Worm (Caenorhabditis elegans) whole organism, young adult: ENCODE data around the gene F35B12.10.

Source experiments
- B0336.3 ChIP-seq: fragments of 200-800 bp; sonication (Bioruptor generic); IDR thresholded peaks from 2 replicates; pipeline ENCODE4 v1.3.6; 2022; ENCODE audit warnings: missing genetic modification characterization, missing compliant biosample characterization
- C06A6.2 ChIP-seq: fragments of 200-800 bp; sonication (Bioruptor generic); conservative IDR thresholded peaks from 2 replicates; pipeline ENCODE4 v1.3.6; 2022; ENCODE audit warnings: missing genetic modification characterization, missing compliant biosample characterization
- F37B4.10 ChIP-seq: fragments of 200-800 bp; sonication (Bioruptor generic); IDR thresholded peaks from 2 replicates; pipeline ENCODE4 v1.3.6; 2022; ENCODE audit warnings: missing genetic modification characterization, missing compliant biosample characterization
- F52B5.7 ChIP-seq: sonication (generic microtip); optimal IDR thresholded peaks from 2 replicates; lab custom pipeline; 2016; ENCODE audit warnings: mild to moderate bottlenecking, missing genetic modification characterization, missing compliant biosample characterization
- F57A8.1 ChIP-seq: fragments of 200-800 bp; sonication (Bioruptor generic); optimal IDR thresholded peaks from 2 replicates; lab custom pipeline; 2018; ENCODE audit warnings: mild to moderate bottlenecking, missing genetic modification characterization, moderate library complexity, missing compliant biosample characterization
- T07F8.4 ChIP-seq: sonication (generic microtip); optimal IDR thresholded peaks from 2 replicates; lab custom pipeline; 2016; ENCODE audit warnings: mild to moderate bottlenecking, missing genetic modification characterization, moderate library complexity, missing compliant biosample characterization
- Y95B8A.8 ChIP-seq: fragments of 200-800 bp; sonication (Bioruptor generic); IDR thresholded peaks from 2 replicates; pipeline ENCODE4 v1.3.6; 2022; ENCODE audit warnings: missing genetic modification reagents, missing genetic modification characterization, missing compliant biosample characterization
- atf-7 ChIP-seq: sonication (generic microtip); optimal IDR thresholded peaks from 2 replicates; lab custom pipeline; 2017; ENCODE audit warnings: mild to moderate bottlenecking, missing genetic modification characterization, missing compliant biosample characterization
- athp-1 ChIP-seq: sonication (generic microtip); optimal IDR thresholded peaks from 2 replicates; lab custom pipeline; 2017; ENCODE audit warnings: mild to moderate bottlenecking, missing genetic modification characterization, missing compliant biosample characterization
- attf-3 ChIP-seq: fragments of 200-800 bp; sonication (Bioruptor generic); conservative IDR thresholded peaks from 2 replicates; pipeline ENCODE4 v1.3.6; 2022; ENCODE audit warnings: missing genetic modification reagents, missing genetic modification characterization, missing compliant biosample characterization
- attf-5 ChIP-seq: fragments of 200-800 bp; sonication (Bioruptor generic); optimal IDR thresholded peaks from 2 replicates; lab custom pipeline; 2018; ENCODE audit warnings: mild to moderate bottlenecking, missing genetic modification characterization, missing compliant biosample characterization
- bed-2 ChIP-seq: fragments of 200-800 bp; sonication (Bioruptor generic); IDR thresholded peaks from 2 replicates; pipeline ENCODE4 v1.3.6; 2022; ENCODE audit warnings: missing genetic modification reagents, missing genetic modification characterization, missing compliant biosample characterization
- ccch-3 ChIP-seq: fragments of 200-800 bp; sonication (Bioruptor generic); optimal IDR thresholded peaks from 2 replicates; lab custom pipeline; 2018; ENCODE audit warnings: mild to moderate bottlenecking, missing genetic modification characterization, missing compliant biosample characterization
- cebp-2 ChIP-seq: fragments of 200-800 bp; sonication (Bioruptor generic); IDR thresholded peaks from 2 replicates; pipeline ENCODE4 v1.3.6; 2022; ENCODE audit warnings: missing genetic modification characterization, missing compliant biosample characterization
- ceh-58 ChIP-seq: fragments of 200-800 bp; sonication (Bioruptor generic); IDR thresholded peaks from 2 replicates; pipeline ENCODE4 v1.3.6; 2022; ENCODE audit warnings: missing genetic modification characterization, missing compliant biosample characterization
- chd-7 ChIP-seq: sonication (generic microtip); optimal IDR thresholded peaks from 2 replicates; lab custom pipeline; 2016; ENCODE audit warnings: mild to moderate bottlenecking, missing genetic modification characterization, moderate library complexity, missing compliant biosample characterization
- die-1 ChIP-seq: sonication (generic microtip); optimal IDR thresholded peaks from 2 replicates; lab custom pipeline; 2016; ENCODE audit warnings: missing genotype, mild to moderate bottlenecking, missing genetic modification characterization, missing compliant biosample characterization
- dpl-1 ChIP-seq: fragments of 150-350 bp; optimal IDR thresholded peaks from 2 replicates; lab custom pipeline; 2014; ENCODE audit warnings: missing biosample characterization, missing genetic modification reagents, missing genetic modification characterization
- efl-1 ChIP-seq: fragments of 150-350 bp; optimal IDR thresholded peaks from 2 replicates; lab custom pipeline; 2014; ENCODE audit warnings: missing biosample characterization, missing genetic modification reagents, missing genetic modification characterization
- egl-18 ChIP-seq: fragments of 200-800 bp; sonication (Bioruptor generic); IDR thresholded peaks from 2 replicates; pipeline ENCODE4 v1.3.6; 2022; ENCODE audit warnings: missing genetic modification reagents, missing genetic modification characterization, missing compliant biosample characterization
- egl-44 ChIP-seq: fragments of 200-800 bp; sonication (Bioruptor generic); IDR thresholded peaks from 2 replicates; pipeline ENCODE4 v1.3.6; 2022; ENCODE audit warnings: missing genetic modification reagents, missing genetic modification characterization, missing compliant biosample characterization
- ets-4 ChIP-seq: fragments of 200-800 bp; sonication (Bioruptor generic); optimal IDR thresholded peaks from 2 replicates; lab custom pipeline; 2018; ENCODE audit warnings: mild to moderate bottlenecking, missing genetic modification characterization, missing compliant biosample characterization
- hmg-20 ChIP-seq: fragments of 200-800 bp; sonication (Bioruptor generic); IDR thresholded peaks from 2 replicates; pipeline ENCODE4 v1.3.6; 2022; ENCODE audit warnings: missing genetic modification reagents, missing genetic modification characterization, missing compliant biosample characterization
- hrde-1 ChIP-seq: sonication (generic microtip); optimal IDR thresholded peaks from 2 replicates; lab custom pipeline; 2016; ENCODE audit warnings: missing genetic modification characterization, mild to moderate bottlenecking, missing compliant biosample characterization, moderate library complexity, missing genotype, missing genetic modification reagents, borderline replicate concordance
- let-526 ChIP-seq: fragments of 200-800 bp; sonication (Bioruptor generic); IDR thresholded peaks from 2 replicates; pipeline ENCODE4 v1.3.6; 2022; ENCODE audit warnings: missing genetic modification reagents, missing genetic modification characterization, missing compliant biosample characterization
- let-607 ChIP-seq, 2 experiments: fragments of 200-800 bp in 1 of 2; sonication (Bioruptor generic) in 1 of 2; sonication (generic microtip) in 1 of 2; optimal IDR thresholded peaks; 2 replicates each; lab custom pipeline; 2016 to 2018; ENCODE audit warnings: mild to moderate bottlenecking in 2 of 2, missing compliant biosample characterization in 2 of 2, missing genetic modification characterization in 2 of 2, moderate library complexity in 2 of 2, missing genotype in 1 of 2
- lin-26 ChIP-seq: fragments of 200-800 bp; sonication (Bioruptor generic); IDR thresholded peaks from 2 replicates; pipeline ENCODE4 v1.3.6; 2022; ENCODE audit warnings: missing genetic modification reagents, missing genetic modification characterization, missing compliant biosample characterization
- lir-1 ChIP-seq: fragments of 200-800 bp; sonication (Bioruptor generic); conservative IDR thresholded peaks from 2 replicates; pipeline ENCODE4 v1.3.6; 2022; ENCODE audit warnings: missing genetic modification reagents, missing genetic modification characterization, missing compliant biosample characterization
- madf-10 ChIP-seq: sonication (generic microtip); optimal IDR thresholded peaks from 2 replicates; lab custom pipeline; 2016; ENCODE audit warnings: mild to moderate bottlenecking, missing genetic modification characterization, missing compliant biosample characterization
- madf-8 ChIP-seq: fragments of 200-800 bp; sonication (Bioruptor generic); conservative IDR thresholded peaks from 2 replicates; pipeline ENCODE4 v1.3.6; 2022; ENCODE audit warnings: missing genetic modification reagents, missing genetic modification characterization, missing compliant biosample characterization
- mcd-1 ChIP-seq: fragments of 200-800 bp; sonication (Bioruptor generic); IDR thresholded peaks from 2 replicates; pipeline ENCODE4 v1.3.6; 2022; ENCODE audit warnings: missing genetic modification reagents, missing genetic modification characterization, missing compliant biosample characterization
- mes-4 ChIP-seq: sonication (generic microtip); optimal IDR thresholded peaks from 2 replicates; lab custom pipeline; 2016; ENCODE audit warnings: missing genotype, missing genetic modification characterization, missing compliant biosample characterization
- mxl-1 ChIP-seq: sonication (generic microtip); optimal IDR thresholded peaks from 2 replicates; lab custom pipeline; 2016; ENCODE audit warnings: missing genetic modification characterization, missing compliant biosample characterization
- nfya-2 ChIP-seq: fragments of 200-800 bp; sonication (Bioruptor generic); IDR thresholded peaks from 2 replicates; pipeline ENCODE4 v1.3.6; 2022; ENCODE audit warnings: missing genetic modification reagents, missing genetic modification characterization, missing compliant biosample characterization
- nhr-179 ChIP-seq: sonication (generic microtip); optimal IDR thresholded peaks from 2 replicates; lab custom pipeline; 2016; ENCODE audit warnings: mild to moderate bottlenecking, missing genetic modification characterization, missing compliant biosample characterization
- nhr-80 ChIP-seq: sonication (generic microtip); optimal IDR thresholded peaks from 2 replicates; lab custom pipeline; 2016; ENCODE audit warnings: missing genetic modification characterization, missing compliant biosample characterization
- nhr-90 ChIP-seq: sonication (generic microtip); optimal IDR thresholded peaks from 2 replicates; lab custom pipeline; 2016; ENCODE audit warnings: missing genotype, mild to moderate bottlenecking, missing genetic modification characterization, missing compliant biosample characterization
- pbrm-1 ChIP-seq: fragments of 200-800 bp; sonication (Bioruptor generic); IDR thresholded peaks from 2 replicates; pipeline ENCODE4 v1.3.6; 2022; ENCODE audit warnings: missing genetic modification reagents, missing genetic modification characterization, missing compliant biosample characterization
- rpc-1 ChIP-seq, 2 experiments: fragments of 150-350 bp in 1 of 2; sonication (generic microtip) in 1 of 2; optimal IDR thresholded peaks; 2 replicates each; lab custom pipeline; 2014 to 2018; ENCODE audit warnings: missing biosample characterization in 1 of 2, missing genetic modification characterization in 1 of 2, missing genetic modification reagents in 1 of 2, missing genotype in 1 of 2
- snpc-1.1 ChIP-seq: sonication (generic microtip); optimal IDR thresholded peaks from 2 replicates; lab custom pipeline; 2017; ENCODE audit warnings: missing genetic modification characterization, mild to moderate bottlenecking, missing compliant biosample characterization, antibody characterized with exemption, moderate library complexity, missing genotype, missing genetic modification reagents; ENCODE audit not compliant: insufficient read depth
- unc-130 ChIP-seq: sonication (generic microtip); optimal IDR thresholded peaks from 2 replicates; lab custom pipeline; 2016; ENCODE audit warnings: missing genetic modification reagents, missing genetic modification characterization, missing compliant biosample characterization
- ztf-18 ChIP-seq: sonication (generic microtip); optimal IDR thresholded peaks from 2 replicates; lab custom pipeline; 2016; ENCODE audit warnings: missing genotype, mild to moderate bottlenecking, missing genetic modification characterization, missing compliant biosample characterization
- ztf-22 ChIP-seq: fragments of 200-800 bp; sonication (Bioruptor generic); optimal IDR thresholded peaks from 2 replicates; lab custom pipeline; 2018; ENCODE audit warnings: mild to moderate bottlenecking, missing genetic modification characterization, moderate library complexity, missing compliant biosample characterization
- ztf-25 ChIP-seq: fragments of 200-800 bp; sonication (Bioruptor generic); IDR thresholded peaks from 2 replicates; pipeline ENCODE4 v1.3.6; 2022; ENCODE audit warnings: missing genetic modification reagents, missing genetic modification characterization, missing compliant biosample characterization
- ztf-26 ChIP-seq: sonication (generic microtip); optimal IDR thresholded peaks from 2 replicates; lab custom pipeline; 2017; ENCODE audit warnings: missing genetic modification characterization, missing compliant biosample characterization
- ztf-28 ChIP-seq: fragments of 200-800 bp; sonication (Bioruptor generic); IDR thresholded peaks from 2 replicates; pipeline ENCODE4 v1.3.6; 2022; ENCODE audit warnings: missing genetic modification reagents, missing genetic modification characterization, missing compliant biosample characterization
- ztf-3 ChIP-seq: fragments of 200-800 bp; sonication (Bioruptor generic); optimal IDR thresholded peaks from 2 replicates; lab custom pipeline; 2018; ENCODE audit warnings: mild to moderate bottlenecking, missing genetic modification characterization, missing compliant biosample characterization

The F35B12.10 gene

DNA sequence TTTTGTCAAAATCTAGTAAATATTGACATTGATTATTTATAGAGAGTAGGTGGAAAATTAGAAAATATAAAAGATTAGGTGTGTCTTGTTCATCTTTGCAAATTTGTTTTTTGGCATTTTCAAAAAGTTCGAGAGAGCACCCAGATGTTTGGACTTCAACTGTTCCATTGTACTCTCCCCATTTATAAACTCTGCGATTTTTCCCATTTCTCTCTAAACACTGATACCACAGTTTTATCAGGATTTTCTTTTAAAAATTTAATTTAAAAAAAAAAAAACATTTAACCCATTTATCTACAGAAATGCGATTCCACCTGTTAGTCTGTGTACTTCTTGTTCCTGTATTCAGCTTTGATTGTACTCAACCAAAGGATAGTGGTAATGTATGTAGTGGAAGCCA, 16.1 kb downstream of the F35B12.10 start, which contains the start of gene tag-290:
Gene tag-290, plus strand, starts transcription at position 301 of the 400 bp plus-strand sequence.
- TF ChIP-seq C06A6.2 (GFP tag; lab: Robert Waterston, UW) = no peak
- no peak for TF ChIP-seq nhr-179 (tag; lab: Kevin White, UChicago)
- TF ChIP-seq F52B5.7 (tag; lab: Kevin White, UChicago) = no peak
- TF ChIP-seq ztf-25 = no peak
- TF ChIP-seq ztf-18 = no peak
- TF ChIP-seq egl-18 (GFP tag; lab: Robert Waterston, UW) = no peak
- no peak for TF ChIP-seq B0336.3 (GFP tag; lab: Robert Waterston, UW)
- no peak for TF ChIP-seq mes-4 (tag; lab: Kevin White, UChicago)
- no peak for TF ChIP-seq ceh-58
- no peak for TF ChIP-seq ztf-3 (GFP tag; lab: Kevin White, UChicago)
- no peak for TF ChIP-seq hmg-20 (GFP tag; lab: Robert Waterston, UW)
- no peak for TF ChIP-seq chd-7
- TF ChIP-seq cebp-2 (GFP tag; lab: Robert Waterston, UW) = no peak
- no peak for TF ChIP-seq attf-3 (GFP tag; lab: Robert Waterston, UW)
- no peak for TF ChIP-seq athp-1

DNA sequence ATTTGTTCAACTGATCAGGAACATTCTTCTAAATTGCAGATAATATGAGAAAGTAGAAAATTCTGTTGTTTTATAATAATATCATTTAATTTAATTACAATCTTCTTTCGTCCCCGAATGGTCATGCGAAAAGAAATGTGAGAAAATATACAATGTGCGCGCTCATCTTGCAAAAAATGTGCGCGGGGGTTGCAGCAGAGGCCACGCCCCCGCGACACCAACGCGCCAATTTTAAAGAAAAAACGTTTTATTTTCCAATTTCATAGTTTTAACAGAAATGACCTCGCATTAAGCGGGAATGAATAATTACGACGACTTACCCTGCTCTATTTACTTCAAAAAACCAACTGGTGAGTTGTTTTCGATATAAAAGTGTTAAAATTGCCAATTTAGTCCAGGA, 18.6 kb downstream of the F35B12.10 start, which contains the start of gene sas-5:
Gene sas-5, plus strand, starts transcription at position 257 of the 400 bp plus-strand sequence.
- TF ChIP-seq bed-2 (no peak), ztf-28 (GFP tag; lab: Robert Waterston, UW) (no peak), attf-5 (GFP tag; lab: Kevin White, UChicago) (peak; percentile 54), let-526 (GFP tag; lab: Robert Waterston, UW) (no peak), snpc-1.1 (tag; lab: Kevin White, UChicago) (peak; percentile 65), attf-3 (GFP tag; lab: Robert Waterston, UW) (0 out of 2 replicates have a peak, but pooled peaks have one; percentile 15), T07F8.4 (tag; lab: Kevin White, UChicago) (peak; percentile 18), nhr-80 (tag; lab: Kevin White, UChicago) (peak; percentile 29), ets-4 (GFP tag; lab: Kevin White, UChicago) (no peak), mxl-1 (tag; lab: Kevin White, UChicago) (no peak), unc-130 (GFP tag; lab: Kevin White, UChicago) (peak; percentile 60), nfya-2 (GFP tag; lab: Robert Waterston, UW) (no peak), ztf-18 (peak; percentile 67), madf-10 (peak; percentile 54), ccch-3 (GFP tag; lab: Kevin White, UChicago) (no peak), lir-1 (GFP tag; lab: Robert Waterston, UW) (no peak; the same call in 1 of the 2 replicates), F57A8.1 (GFP tag; lab: Kevin White, UChicago) (no peak), let-607 (tag; optimal IDR thresholded peaks at IDR 0.05; lab: Kevin White, UChicago) (peak in 1 of 2 experiments; percentile 22), cebp-2 (GFP tag; lab: Robert Waterston, UW) (no peak), lin-26 (GFP tag; lab: Robert Waterston, UW) (peak; percentile 35; the same call in 1 of the 2 replicates), ztf-26 (no peak), egl-44 (GFP tag; lab: Robert Waterston, UW) (no peak), nhr-179 (tag; lab: Kevin White, UChicago) (no peak), efl-1 (GFP tag; lab: Kevin White, UChicago) (peak; percentile 92), nhr-90 (tag; lab: Kevin White, UChicago) (peak; percentile 9), F37B4.10 (no peak), mcd-1 (peak; percentile 76), pbrm-1 (peak; percentile 82), athp-1 (peak; percentile 58), madf-8 (GFP tag; lab: Robert Waterston, UW) (peak; percentile 84), ztf-22 (GFP tag; lab: Kevin White, UChicago) (no peak), dpl-1 (GFP tag; lab: Kevin White, UChicago) (peak; percentile 77), die-1 (tag; lab: Kevin White, UChicago) (peak; percentile 14), hrde-1 (tag; lab: Kevin White, UChicago) (no peak), ztf-25 (0 out of 2 replicates have a peak, but pooled peaks have one; percentile 37), atf-7 (peak; percentile 10), chd-7 (no peak), rpc-1 (optimal IDR thresholded peaks at IDR 0.05; lab: Kevin White, UChicago) (peak; percentile 40), rpc-1 (tag; optimal IDR thresholded peaks at IDR 0.05; lab: Kevin White, UChicago) (no peak), Y95B8A.8 (GFP tag; lab: Robert Waterston, UW) (0 out of 2 replicates have a peak, but pooled peaks have one; percentile 25)
